Fruit fly (Drosophila melanogaster) whole organism, embryonic: Measurements from ENCODE around the gene Rh5.

ENCODE experiments used
- Abd-B ChIP-seq: fragments of 200-800 bp; sonication (Bioruptor generic); optimal IDR thresholded peaks from 2 replicates; lab custom pipeline; 2018; ENCODE audit warnings: missing biosample characterization, mild to moderate bottlenecking, missing genetic modification characterization, moderate library complexity
- Atf6 ChIP-seq: fragments of 200-800 bp; sonication (Bioruptor generic); IDR thresholded peaks from 2 replicates; pipeline ENCODE4 v1.3.6; 2022; ENCODE audit warnings: missing biosample characterization, missing genetic modification characterization
- B-H1 ChIP-seq: fragments of 200-800 bp; sonication (Bioruptor generic); IDR thresholded peaks from 3 replicates; pipeline ENCODE4 v1.3.6; 2022; ENCODE audit warnings: missing biosample characterization, missing genetic modification characterization
- CG11560 ChIP-seq: fragments of 200-800 bp; sonication (Bioruptor generic); IDR thresholded peaks from 3 replicates; pipeline ENCODE4 v1.3.6; 2022; ENCODE audit warnings: missing biosample characterization, missing genetic modification characterization
- CG11695 ChIP-seq: fragments of 200-800 bp; sonication (Bioruptor generic); IDR thresholded peaks from 3 replicates; pipeline ENCODE4 v1.3.6; 2022; ENCODE audit warnings: missing biosample characterization, missing genetic modification characterization
- CG12104 ChIP-seq: fragments of 200-800 bp; sonication (Bioruptor generic); optimal IDR thresholded peaks from 3 replicates; lab custom pipeline; 2016; ENCODE audit warnings: missing biosample characterization, missing genetic modification characterization
- CG15696 ChIP-seq: fragments of 200-800 bp; sonication (Bioruptor generic); optimal IDR thresholded peaks from 2 replicates; lab custom pipeline; 2019; ENCODE audit warnings: missing biosample characterization, mild to moderate bottlenecking, missing genetic modification characterization, moderate library complexity
- CG17186 ChIP-seq: fragments of 200-800 bp; sonication (Bioruptor generic); optimal IDR thresholded peaks from 3 replicates; lab custom pipeline; 2017; ENCODE audit warnings: missing biosample characterization, missing genetic modification reagents, missing genetic modification characterization
- CG18011 ChIP-seq: fragments of 200-800 bp; sonication (Bioruptor generic); optimal IDR thresholded peaks from 2 replicates; lab custom pipeline; 2017; ENCODE audit warnings: missing biosample characterization, missing genetic modification characterization, mild to moderate bottlenecking, moderate library complexity, missing genotype
- CG30403 ChIP-seq: fragments of 200-800 bp; sonication (Bioruptor generic); optimal IDR thresholded peaks from 3 replicates; lab custom pipeline; 2016; ENCODE audit warnings: missing biosample characterization, missing genetic modification characterization
- CG3407 ChIP-seq: fragments of 200-800 bp; sonication (Bioruptor generic); optimal IDR thresholded peaks from 2 replicates; lab custom pipeline; 2018; ENCODE audit warnings: missing biosample characterization, mild to moderate bottlenecking, missing genetic modification characterization
- CG34376 ChIP-seq: fragments of 200-800 bp; sonication (Bioruptor generic); optimal IDR thresholded peaks from 2 replicates; lab custom pipeline; 2018; ENCODE audit warnings: missing biosample characterization, mild to moderate bottlenecking, missing genetic modification characterization
- CG3838 ChIP-seq: fragments of 200-800 bp; sonication (Bioruptor generic); optimal IDR thresholded peaks from 3 replicates; lab custom pipeline; 2016; ENCODE audit warnings: missing biosample characterization, missing genetic modification characterization
- CG4360 ChIP-seq: fragments of 200-800 bp; sonication (Bioruptor generic); IDR thresholded peaks from 2 replicates; pipeline ENCODE4 v1.3.6; 2022; ENCODE audit warnings: missing biosample characterization, missing genetic modification characterization
- CG43689 ChIP-seq: fragments of 200-800 bp; sonication (Bioruptor generic); IDR thresholded peaks from 2 replicates; pipeline ENCODE4 v1.3.6; 2022; ENCODE audit warnings: missing biosample characterization, missing genetic modification characterization
- CG5245 ChIP-seq: fragments of 200-800 bp; sonication (Bioruptor generic); optimal IDR thresholded peaks from 3 replicates; lab custom pipeline; 2016; ENCODE audit warnings: missing biosample characterization, missing genetic modification characterization
- CG7786 ChIP-seq: fragments of 200-800 bp; sonication (Bioruptor generic); optimal IDR thresholded peaks from 2 replicates; lab custom pipeline; 2016; ENCODE audit warnings: missing biosample characterization, missing genetic modification characterization
- Deaf1 ChIP-seq: fragments of 200-800 bp; optimal IDR thresholded peaks from 3 replicates; lab custom pipeline; 2019; ENCODE audit warnings: missing biosample characterization, mild to moderate bottlenecking, missing genetic modification characterization, moderate library complexity
- H15 ChIP-seq: fragments of 200-800 bp; sonication (Bioruptor generic); IDR thresholded peaks from 3 replicates; pipeline ENCODE4 v1.3.6; 2022; ENCODE audit warnings: missing biosample characterization, missing genetic modification characterization
- Hey ChIP-seq: fragments of 200-800 bp; sonication (Bioruptor generic); optimal IDR thresholded peaks from 3 replicates; lab custom pipeline; 2018; ENCODE audit warnings: missing biosample characterization, mild to moderate bottlenecking, missing genetic modification characterization
- HmgZ ChIP-seq: fragments of 200-800 bp; sonication (Bioruptor generic); optimal IDR thresholded peaks from 2 replicates; lab custom pipeline; 2018; ENCODE audit warnings: missing biosample characterization, mild to moderate bottlenecking, missing genetic modification characterization
- Hr78 ChIP-seq, 2 experiments: fragments of 200-800 bp in 1 of 2; fragments of >200 bp in 1 of 2; sonication (Bioruptor generic) in 1 of 2; optimal IDR thresholded peaks; 2 replicates each; lab custom pipeline; 2017 to 2019; ENCODE audit warnings: missing biosample characterization in 2 of 2, missing genetic modification characterization in 2 of 2, mild to moderate bottlenecking in 1 of 2, moderate library complexity in 1 of 2
- Med ChIP-seq: fragments of 200-800 bp; sonication (Bioruptor generic); peaks from one replicate; lab custom pipeline; 2016; ENCODE audit warnings: missing biosample characterization, missing genetic modification characterization, mild to moderate bottlenecking, inconsistent platforms, moderate library complexity
- Nf-YC ChIP-seq: fragments of 200-800 bp; optimal IDR thresholded peaks from 3 replicates; lab custom pipeline; 2019; ENCODE audit warnings: missing biosample characterization, mild to moderate bottlenecking, missing genetic modification characterization, moderate library complexity
- Taf1 ChIP-seq: fragments of 200-800 bp; sonication (Bioruptor generic); IDR thresholded peaks from 2 replicates; pipeline ENCODE4 v1.3.6; 2022; ENCODE audit warnings: missing biosample characterization, missing genetic modification characterization
- Vsx1 ChIP-seq: fragments of 200-800 bp; sonication (Bioruptor generic); optimal IDR thresholded peaks from 2 replicates; lab custom pipeline; 2017; ENCODE audit warnings: missing biosample characterization, mild to moderate bottlenecking, missing genetic modification characterization, missing genetic modification reagents
- aop ChIP-seq: fragments of 200-800 bp; sonication (Bioruptor generic); IDR thresholded peaks from 2 replicates; pipeline ENCODE4 v1.3.6; 2022; ENCODE audit warnings: missing biosample characterization, missing genetic modification characterization
- br ChIP-seq: fragments of >200 bp; optimal IDR thresholded peaks from 2 replicates; lab custom pipeline; 2017
- chinmo ChIP-seq: fragments of 200-800 bp; sonication (Bioruptor generic); IDR thresholded peaks from 4 replicates; pipeline ENCODE4 v1.3.6; 2022; ENCODE audit warnings: missing biosample characterization, missing genetic modification characterization; ENCODE audit not compliant: partially characterized antibody
- croc ChIP-seq: fragments of 200-800 bp; sonication (Bioruptor generic); conservative IDR thresholded peaks from 3 replicates; pipeline ENCODE4 v1.3.6; 2022; ENCODE audit warnings: missing biosample characterization, missing genetic modification characterization
- disco-r ChIP-seq: fragments of 200-800 bp; sonication (Bioruptor generic); optimal IDR thresholded peaks from 2 replicates; lab custom pipeline; 2016; ENCODE audit warnings: missing biosample characterization, missing genetic modification characterization
- exex ChIP-seq: fragments of 200-800 bp; sonication (Bioruptor generic); optimal IDR thresholded peaks from 4 replicates; lab custom pipeline; 2018; ENCODE audit warnings: missing biosample characterization, mild to moderate bottlenecking, missing genetic modification characterization, moderate library complexity
- grau ChIP-seq: fragments of 200-800 bp; optimal IDR thresholded peaks from 3 replicates; lab custom pipeline; 2019; ENCODE audit warnings: missing biosample characterization, mild to moderate bottlenecking, missing genetic modification characterization, moderate library complexity
- grn ChIP-seq: fragments of 200-800 bp; sonication (Bioruptor generic); optimal IDR thresholded peaks from 3 replicates; lab custom pipeline; 2017; ENCODE audit warnings: missing biosample characterization, missing genetic modification characterization
- gsb ChIP-seq: fragments of 200-800 bp; sonication (Bioruptor generic); IDR thresholded peaks from 2 replicates; pipeline ENCODE4 v1.3.6; 2022; ENCODE audit warnings: missing biosample characterization, missing genetic modification characterization
- knrl ChIP-seq: fragments of 200-800 bp; sonication (Bioruptor generic); IDR thresholded peaks from 3 replicates; pipeline ENCODE4 v1.3.6; 2022; ENCODE audit warnings: missing biosample characterization, missing genetic modification characterization; ENCODE audit not compliant: partially characterized antibody
- nau ChIP-seq: fragments of 200-800 bp; sonication (Bioruptor generic); optimal IDR thresholded peaks from 3 replicates; lab custom pipeline; 2017; ENCODE audit warnings: missing biosample characterization, mild to moderate bottlenecking, missing genetic modification characterization, missing genetic modification reagents
- salm ChIP-seq: fragments of 200-800 bp; sonication (Bioruptor generic); optimal IDR thresholded peaks from 2 replicates; lab custom pipeline; 2018; ENCODE audit warnings: missing biosample characterization, mild to moderate bottlenecking, missing genetic modification characterization
- scrt ChIP-seq: fragments of 200-800 bp; sonication (Bioruptor generic); optimal IDR thresholded peaks from 2 replicates; lab custom pipeline; 2018; ENCODE audit warnings: missing biosample characterization, mild to moderate bottlenecking, missing genetic modification characterization, moderate library complexity
- sd ChIP-seq: fragments of 200-800 bp; sonication (Bioruptor generic); optimal IDR thresholded peaks from 3 replicates; lab custom pipeline; 2018; ENCODE audit warnings: missing biosample characterization, mild to moderate bottlenecking, missing genetic modification characterization, moderate library complexity
- sens ChIP-seq: fragments of 200-800 bp; sonication (Bioruptor generic); peaks from one replicate; lab custom pipeline; 2016; ENCODE audit warnings: missing biosample characterization, missing genetic modification characterization
- seq ChIP-seq: fragments of 200-800 bp; sonication (Bioruptor generic); IDR thresholded peaks from 2 replicates; pipeline ENCODE4 v1.3.6; 2022; ENCODE audit warnings: missing biosample characterization, missing genetic modification characterization
- sug ChIP-seq: fragments of 200-800 bp; optimal IDR thresholded peaks from 2 replicates; lab custom pipeline; 2019; ENCODE audit warnings: missing biosample characterization, mild to moderate bottlenecking, missing genetic modification characterization, moderate library complexity
- wek ChIP-seq: fragments of 200-800 bp; sonication (Bioruptor generic); optimal IDR thresholded peaks from 3 replicates; lab custom pipeline; 2018; ENCODE audit warnings: missing biosample characterization, mild to moderate bottlenecking, missing genetic modification characterization, moderate library complexity

Gene Rh5

dm6 chr2L:12029594-12030197, 21.7 kb downstream of the Rh5 start:
- TF ChIP-seq Deaf1 (tag; lab: Kevin White, UChicago) (no peak), CG3407 (GFP tag; lab: Kevin White, UChicago) (no peak), CG5245 (GFP tag; lab: Kevin White, UChicago) (no peak), CG15696 (no peak), sd (peak; percentile 88), gsb (no peak), sens (GFP tag; lab: Kevin White, UChicago) (peak; percentile 33), CG11560 (no peak), CG18011 (no peak), CG30403 (GFP tag; lab: Kevin White, UChicago) (no peak), Abd-B (GFP tag; lab: Kevin White, UChicago) (no peak), Atf6 (GFP tag; lab: Robert Waterston, UW) (no peak), scrt (GFP tag; lab: Kevin White, UChicago) (no peak), B-H1 (no peak), CG4360 (GFP tag; lab: Robert Waterston, UW) (no peak), CG12104 (GFP tag; lab: Kevin White, UChicago) (no peak), Hr78 (GFP tag; optimal IDR thresholded peaks at IDR 0.05; lab: Kevin White, UChicago) (no peak), CG43689 (GFP tag; lab: Robert Waterston, UW) (no peak), Vsx1 (GFP tag; lab: Kevin White, UChicago) (peak; percentile 25), knrl (GFP tag; lab: Robert Waterston, UW) (no peak), Med (GFP tag; lab: Kevin White, UChicago) (peak; percentile 45), Hey (tag; lab: Kevin White, UChicago) (peak; percentile 7), exex (tag; lab: Kevin White, UChicago) (peak; percentile 93), HmgZ (tag; lab: Kevin White, UChicago) (no peak), chinmo (GFP tag; lab: Robert Waterston, UW) (0 out of 4 replicates have a peak, but pooled peaks have one; percentile 55), CG11695 (GFP tag; lab: Robert Waterston, UW) (no peak), grn (GFP tag; lab: Kevin White, UChicago) (peak; percentile 69), CG34376 (GFP tag; lab: Kevin White, UChicago) (peak; percentile 69), aop (GFP tag; lab: Robert Waterston, UW) (no peak), Taf1 (GFP tag; lab: Robert Waterston, UW) (no peak), nau (GFP tag; lab: Kevin White, UChicago) (no peak), salm (tag; lab: Kevin White, UChicago) (no peak), CG7786 (GFP tag; lab: Kevin White, UChicago) (no peak), H15 (GFP tag; lab: Robert Waterston, UW) (no peak), Nf-YC (tag; lab: Kevin White, UChicago) (no peak), disco-r (GFP tag; lab: Kevin White, UChicago) (no peak), sug (peak; percentile 82), grau (peak; percentile 2), br (lab: Kevin White, UChicago) (no peak), croc (GFP tag; lab: Robert Waterston, UW) (no peak), CG17186 (no peak), wek (no peak), seq (GFP tag; lab: Robert Waterston, UW) (no peak), CG3838 (GFP tag; lab: Kevin White, UChicago) (no peak)
